Fruit fly (Drosophila melanogaster) whole organism, pupa: ENCODE data around the gene NFAT.

Source experiments
- CG13204 ChIP-seq: fragments of 200-800 bp; sonication (Bioruptor generic); optimal IDR thresholded peaks from 2 replicates; lab custom pipeline; 2018; ENCODE audit warnings: missing biosample characterization, mild to moderate bottlenecking, missing genetic modification characterization, moderate library complexity
- CG8159 ChIP-seq: fragments of 200-800 bp; sonication (Bioruptor generic); optimal IDR thresholded peaks from 3 replicates; lab custom pipeline; 2018; ENCODE audit warnings: missing biosample characterization, mild to moderate bottlenecking, missing genetic modification characterization, moderate library complexity
- EcR ChIP-seq: fragments of 200-800 bp; sonication (Bioruptor generic); optimal IDR thresholded peaks from 3 replicates; lab custom pipeline; 2019; ENCODE audit warnings: missing biosample characterization, missing genetic modification characterization, mild to moderate bottlenecking, moderate library complexity, missing genetic modification reagents

DNA sequence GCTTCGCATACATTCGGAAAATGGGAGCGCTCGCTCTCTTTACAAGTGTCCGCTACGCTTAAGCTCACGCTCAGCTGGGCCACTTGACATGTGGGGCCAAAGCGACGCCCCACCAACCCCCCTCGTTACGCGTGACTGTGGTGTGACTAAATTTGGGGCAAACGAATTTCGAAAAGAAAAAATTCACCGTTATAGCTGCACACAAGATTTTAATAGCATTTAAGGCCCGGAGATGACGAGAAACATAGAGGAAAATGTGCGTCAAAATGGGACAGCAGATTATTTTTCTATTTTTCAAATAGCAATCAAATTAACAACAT is 16.1 kb downstream of the NFAT start:
- no peak for TF ChIP-seq CG8159
- TF ChIP-seq CG13204 (GFP tag; lab: Kevin White, UChicago), result no peak
- TF ChIP-seq EcR (GFP tag; lab: Kevin White, UChicago), result no peak
